1 worm cellular context compared by ENCODE assay signal in the genomic region with DNA sequence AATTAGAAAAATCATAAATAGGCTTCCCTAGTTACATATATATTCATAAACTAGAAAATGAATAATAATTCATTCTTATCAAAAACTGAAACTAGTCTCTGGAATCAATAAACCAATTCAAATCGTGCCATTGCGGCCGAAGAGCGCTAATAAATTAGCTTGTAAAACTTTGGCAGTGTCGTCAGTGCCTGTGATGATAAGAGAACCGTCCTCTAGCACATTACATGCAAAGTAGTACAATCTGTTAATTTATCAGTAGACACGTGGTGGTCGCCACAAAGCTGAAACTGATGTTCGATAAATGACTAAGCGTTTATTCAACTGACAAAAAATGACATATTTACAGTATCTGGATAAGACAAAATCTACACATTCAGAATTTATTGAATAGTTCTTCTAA.
TF ChIP-seq lines count a peak whose summit lies in the region.

No protein-coding gene starts in this region.

TF ChIP-seq in whole organism, L4 larva, 104 proteins besides CTCF, POLR2A, EP300 and RAD21 (continued from another document):
- TF ChIP-seq nhr-28 (tag; optimal IDR thresholded peaks at IDR 0.05; lab: Kevin White, UChicago) (peak; percentile 60), nhr-48 (tag; optimal IDR thresholded peaks at IDR 0.05; lab: Kevin White, UChicago) (no peak), arid-1 (GFP tag; conservative IDR thresholded peaks at IDR 0.05; lab: Robert Waterston, UW) (no peak), lin-1 (GFP tag; IDR thresholded peaks at IDR 0.05; lab: Robert Waterston, UW) (peak; percentile 84), tra-1 (GFP tag; IDR thresholded peaks at IDR 0.05; lab: Robert Waterston, UW) (peak; percentile 76), zfp-3 (GFP tag; conservative IDR thresholded peaks at IDR 0.05; lab: Robert Waterston, UW) (no peak), ZK546.5 (tag; optimal IDR thresholded peaks at IDR 0.05; lab: Kevin White, UChicago) (no peak), mxl-3 (GFP tag; optimal IDR thresholded peaks at IDR 0.05; lab: Kevin White, UChicago) (peak; percentile 88), dmd-6 (GFP tag; IDR thresholded peaks at IDR 0.05; lab: Robert Waterston, UW) (peak; percentile 92), mep-1 (tag; optimal IDR thresholded peaks at IDR 0.05; lab: Kevin White, UChicago) (no peak), nhr-77 (tag; optimal IDR thresholded peaks at IDR 0.05; lab: Kevin White, UChicago) (peak; percentile 21), mdl-1 (tag; optimal IDR thresholded peaks at IDR 0.05; lab: Kevin White, UChicago) (peak in 1 of 2 experiments; percentile 61), pqm-1 (tag; optimal IDR thresholded peaks at IDR 0.05; lab: Kevin White, UChicago) (peak; percentile 95), dve-1 (tag; optimal IDR thresholded peaks at IDR 0.05; lab: Kevin White, UChicago; ENCODE audit: insufficient read depth) (peak; percentile 76)
